Worm (Caenorhabditis elegans) whole organism, young adult: ENCODE data around the gene inx-8.
A peak's percentile ranks its signal among the peaks of the same experiment; 100 is the strongest.

Source experiments
- B0336.3 ChIP-seq: fragments of 200-800 bp; sonication (Bioruptor generic); IDR thresholded peaks from 2 replicates; pipeline ENCODE4 v1.3.6; 2022; ENCODE audit warnings: missing genetic modification characterization, missing compliant biosample characterization
- C06A6.2 ChIP-seq: fragments of 200-800 bp; sonication (Bioruptor generic); conservative IDR thresholded peaks from 2 replicates; pipeline ENCODE4 v1.3.6; 2022; ENCODE audit warnings: missing genetic modification characterization, missing compliant biosample characterization
- D2030.7 ChIP-seq: fragments of 200-800 bp; sonication (Bioruptor generic); IDR thresholded peaks from 2 replicates; pipeline ENCODE4 v1.3.6; 2022; ENCODE audit warnings: missing genetic modification reagents, missing genetic modification characterization, missing compliant biosample characterization
- F33H1.4 ChIP-seq: fragments of 200-800 bp; sonication (Bioruptor generic); IDR thresholded peaks from 2 replicates; pipeline ENCODE4 v1.3.6; 2022; ENCODE audit warnings: missing genetic modification reagents, missing genetic modification characterization, missing compliant biosample characterization
- F57A8.1 ChIP-seq: fragments of 200-800 bp; sonication (Bioruptor generic); optimal IDR thresholded peaks from 2 replicates; lab custom pipeline; 2018; ENCODE audit warnings: mild to moderate bottlenecking, missing genetic modification characterization, moderate library complexity, missing compliant biosample characterization
- T07F8.4 ChIP-seq: sonication (generic microtip); optimal IDR thresholded peaks from 2 replicates; lab custom pipeline; 2016; ENCODE audit warnings: mild to moderate bottlenecking, missing genetic modification characterization, moderate library complexity, missing compliant biosample characterization
- aptf-2 ChIP-seq: fragments of 200-800 bp; sonication (Bioruptor generic); conservative IDR thresholded peaks from 2 replicates; pipeline ENCODE4 v1.3.6; 2022; ENCODE audit warnings: missing genetic modification reagents, missing genetic modification characterization, missing compliant biosample characterization
- athp-1 ChIP-seq: sonication (generic microtip); optimal IDR thresholded peaks from 2 replicates; lab custom pipeline; 2017; ENCODE audit warnings: mild to moderate bottlenecking, missing genetic modification characterization, missing compliant biosample characterization
- bed-2 ChIP-seq: fragments of 200-800 bp; sonication (Bioruptor generic); IDR thresholded peaks from 2 replicates; pipeline ENCODE4 v1.3.6; 2022; ENCODE audit warnings: missing genetic modification reagents, missing genetic modification characterization, missing compliant biosample characterization
- ccch-3 ChIP-seq: fragments of 200-800 bp; sonication (Bioruptor generic); optimal IDR thresholded peaks from 2 replicates; lab custom pipeline; 2018; ENCODE audit warnings: mild to moderate bottlenecking, missing genetic modification characterization, missing compliant biosample characterization
- ceh-27 ChIP-seq: fragments of 200-800 bp; sonication (Bioruptor generic); optimal IDR thresholded peaks from 2 replicates; lab custom pipeline; 2018; ENCODE audit warnings: mild to moderate bottlenecking, missing genetic modification characterization, moderate library complexity, missing compliant biosample characterization
- ceh-91 ChIP-seq: fragments of 200-800 bp; sonication (Bioruptor generic); IDR thresholded peaks from 2 replicates; pipeline ENCODE4 v1.3.6; 2022; ENCODE audit warnings: missing genetic modification reagents, missing genetic modification characterization, missing compliant biosample characterization
- die-1 ChIP-seq: sonication (generic microtip); optimal IDR thresholded peaks from 2 replicates; lab custom pipeline; 2016; ENCODE audit warnings: missing genotype, mild to moderate bottlenecking, missing genetic modification characterization, missing compliant biosample characterization
- efl-1 ChIP-seq: fragments of 150-350 bp; optimal IDR thresholded peaks from 2 replicates; lab custom pipeline; 2014; ENCODE audit warnings: missing biosample characterization, missing genetic modification reagents, missing genetic modification characterization
- gei-17 ChIP-seq: fragments of 200-800 bp; sonication (Bioruptor generic); optimal IDR thresholded peaks from 2 replicates; lab custom pipeline; 2018; ENCODE audit warnings: mild to moderate bottlenecking, missing genetic modification characterization, missing compliant biosample characterization
- hlh-26 ChIP-seq: fragments of 200-800 bp; sonication (Bioruptor generic); conservative IDR thresholded peaks from 2 replicates; pipeline ENCODE4 v1.3.6; 2022; ENCODE audit warnings: missing genetic modification reagents, missing genetic modification characterization, missing compliant biosample characterization
- let-607 ChIP-seq, 2 experiments: fragments of 200-800 bp in 1 of 2; sonication (Bioruptor generic) in 1 of 2; sonication (generic microtip) in 1 of 2; optimal IDR thresholded peaks; 2 replicates each; lab custom pipeline; 2016 to 2018; ENCODE audit warnings: mild to moderate bottlenecking in 2 of 2, missing compliant biosample characterization in 2 of 2, missing genetic modification characterization in 2 of 2, moderate library complexity in 2 of 2, missing genotype in 1 of 2
- lin-54 ChIP-seq: fragments of 200-800 bp; sonication (Bioruptor generic); optimal IDR thresholded peaks from 2 replicates; lab custom pipeline; 2018; ENCODE audit warnings: mild to moderate bottlenecking, missing genetic modification characterization, missing compliant biosample characterization
- lsl-1 ChIP-seq: fragments of 200-800 bp; sonication (Bioruptor generic); optimal IDR thresholded peaks from 2 replicates; lab custom pipeline; 2018; ENCODE audit warnings: mild to moderate bottlenecking, missing genetic modification characterization, moderate library complexity, missing compliant biosample characterization
- madf-10 ChIP-seq: sonication (generic microtip); optimal IDR thresholded peaks from 2 replicates; lab custom pipeline; 2016; ENCODE audit warnings: mild to moderate bottlenecking, missing genetic modification characterization, missing compliant biosample characterization
- madf-6 ChIP-seq: fragments of 200-800 bp; sonication (Bioruptor generic); IDR thresholded peaks from 2 replicates; pipeline ENCODE4 v1.3.6; 2022; ENCODE audit warnings: missing genetic modification reagents, missing genetic modification characterization, missing compliant biosample characterization
- madf-8 ChIP-seq: fragments of 200-800 bp; sonication (Bioruptor generic); conservative IDR thresholded peaks from 2 replicates; pipeline ENCODE4 v1.3.6; 2022; ENCODE audit warnings: missing genetic modification reagents, missing genetic modification characterization, missing compliant biosample characterization
- mel-28 ChIP-seq: sonication (generic microtip); optimal IDR thresholded peaks from 2 replicates; lab custom pipeline; 2016; ENCODE audit warnings: borderline replicate concordance, mild to moderate bottlenecking, missing genetic modification characterization, missing compliant biosample characterization
- nfya-2 ChIP-seq: fragments of 200-800 bp; sonication (Bioruptor generic); IDR thresholded peaks from 2 replicates; pipeline ENCODE4 v1.3.6; 2022; ENCODE audit warnings: missing genetic modification reagents, missing genetic modification characterization, missing compliant biosample characterization
- pbrm-1 ChIP-seq: fragments of 200-800 bp; sonication (Bioruptor generic); IDR thresholded peaks from 2 replicates; pipeline ENCODE4 v1.3.6; 2022; ENCODE audit warnings: missing genetic modification reagents, missing genetic modification characterization, missing compliant biosample characterization
- rcor-1 ChIP-seq: fragments of 200-800 bp; sonication (Bioruptor generic); IDR thresholded peaks from 2 replicates; pipeline ENCODE4 v1.3.6; 2022; ENCODE audit warnings: missing genetic modification reagents, missing genetic modification characterization, missing compliant biosample characterization
- repo-1 ChIP-seq: sonication (generic microtip); optimal IDR thresholded peaks from 2 replicates; lab custom pipeline; 2017; ENCODE audit warnings: mild to moderate bottlenecking, missing genetic modification characterization, missing compliant biosample characterization
- rpc-1 ChIP-seq, 2 experiments: fragments of 150-350 bp in 1 of 2; sonication (generic microtip) in 1 of 2; optimal IDR thresholded peaks; 2 replicates each; lab custom pipeline; 2014 to 2018; ENCODE audit warnings: missing biosample characterization in 1 of 2, missing genetic modification characterization in 1 of 2, missing genetic modification reagents in 1 of 2, missing genotype in 1 of 2
- snpc-1.3 ChIP-seq: sonication (generic microtip); optimal IDR thresholded peaks from 2 replicates; lab custom pipeline; 2017; ENCODE audit warnings: missing genetic modification characterization, mild to moderate bottlenecking, missing compliant biosample characterization, antibody characterized with exemption, moderate library complexity, missing genotype, missing genetic modification reagents; ENCODE audit not compliant: insufficient read depth
- snpc-4 ChIP-seq, 5 experiments: fragments of 150-350 bp in 1 of 5; sonication (generic microtip) in 4 of 5; optimal IDR thresholded peaks; 2 replicates each; lab custom pipeline; 2014 to 2018; ENCODE audit warnings: missing genetic modification characterization in 5 of 5, missing biosample characterization in 3 of 5, antibody characterized with exemption in 2 of 5, mild to moderate bottlenecking in 2 of 5, missing compliant biosample characterization in 2 of 5, missing genotype in 2 of 5, moderate library complexity in 2 of 5, missing genetic modification reagents in 1 of 5
- xnd-1 ChIP-seq: sonication (generic microtip); optimal IDR thresholded peaks from 2 replicates; lab custom pipeline; 2016; ENCODE audit warnings: missing genotype, missing genetic modification reagents, missing genetic modification characterization, missing compliant biosample characterization
- ztf-22 ChIP-seq: fragments of 200-800 bp; sonication (Bioruptor generic); optimal IDR thresholded peaks from 2 replicates; lab custom pipeline; 2018; ENCODE audit warnings: mild to moderate bottlenecking, missing genetic modification characterization, moderate library complexity, missing compliant biosample characterization
- ztf-25 ChIP-seq: fragments of 200-800 bp; sonication (Bioruptor generic); IDR thresholded peaks from 2 replicates; pipeline ENCODE4 v1.3.6; 2022; ENCODE audit warnings: missing genetic modification reagents, missing genetic modification characterization, missing compliant biosample characterization
- ztf-3 ChIP-seq: fragments of 200-800 bp; sonication (Bioruptor generic); optimal IDR thresholded peaks from 2 replicates; lab custom pipeline; 2018; ENCODE audit warnings: mild to moderate bottlenecking, missing genetic modification characterization, missing compliant biosample characterization

inx-8 gene

DNA sequence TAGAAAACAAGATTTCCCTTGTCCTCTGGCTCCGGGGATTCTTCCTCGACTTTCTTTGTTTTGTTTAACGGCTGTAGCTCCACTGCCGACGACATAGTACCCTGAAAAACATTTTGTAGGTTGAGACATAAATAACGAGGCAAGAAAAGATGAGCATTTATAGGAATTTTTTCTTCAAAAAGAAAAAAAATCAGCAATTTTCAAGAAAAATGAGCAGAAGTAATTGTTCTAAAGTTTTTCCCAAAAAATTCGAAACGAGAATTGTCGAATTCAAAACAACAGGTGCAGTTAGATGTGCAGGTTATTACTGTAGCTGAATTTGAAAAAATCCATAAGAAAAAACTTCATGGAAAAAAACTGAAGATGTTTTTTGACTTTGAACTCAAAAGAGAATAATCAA lies 18.3 kb upstream of the inx-8 start, which contains the start of gene ent-1:
Gene ent-1 (minus strand): TSS at position 101 of the 400 bp plus-strand sequence.
- TF ChIP-seq rpc-1 (optimal IDR thresholded peaks at IDR 0.05; lab: Kevin White, UChicago): no peak
- no peak for TF ChIP-seq rpc-1 (tag; optimal IDR thresholded peaks at IDR 0.05; lab: Kevin White, UChicago)
- TF ChIP-seq T07F8.4 (tag; lab: Kevin White, UChicago): no peak
- no peak for TF ChIP-seq hlh-26 (GFP tag; lab: Robert Waterston, UW)
- no peak for TF ChIP-seq aptf-2
- no peak for TF ChIP-seq ztf-3 (GFP tag; lab: Kevin White, UChicago)
- TF ChIP-seq nfya-2 (GFP tag; lab: Robert Waterston, UW): no peak
- TF ChIP-seq B0336.3 (GFP tag; lab: Robert Waterston, UW): no peak
- no peak for TF ChIP-seq lin-54
- TF ChIP-seq D2030.7 (GFP tag; lab: Robert Waterston, UW): no peak
- no peak for TF ChIP-seq athp-1 (tag; lab: Kevin White, UChicago)
- no peak for TF ChIP-seq gei-17
- no peak for TF ChIP-seq ztf-25 (GFP tag; lab: Robert Waterston, UW)

DNA sequence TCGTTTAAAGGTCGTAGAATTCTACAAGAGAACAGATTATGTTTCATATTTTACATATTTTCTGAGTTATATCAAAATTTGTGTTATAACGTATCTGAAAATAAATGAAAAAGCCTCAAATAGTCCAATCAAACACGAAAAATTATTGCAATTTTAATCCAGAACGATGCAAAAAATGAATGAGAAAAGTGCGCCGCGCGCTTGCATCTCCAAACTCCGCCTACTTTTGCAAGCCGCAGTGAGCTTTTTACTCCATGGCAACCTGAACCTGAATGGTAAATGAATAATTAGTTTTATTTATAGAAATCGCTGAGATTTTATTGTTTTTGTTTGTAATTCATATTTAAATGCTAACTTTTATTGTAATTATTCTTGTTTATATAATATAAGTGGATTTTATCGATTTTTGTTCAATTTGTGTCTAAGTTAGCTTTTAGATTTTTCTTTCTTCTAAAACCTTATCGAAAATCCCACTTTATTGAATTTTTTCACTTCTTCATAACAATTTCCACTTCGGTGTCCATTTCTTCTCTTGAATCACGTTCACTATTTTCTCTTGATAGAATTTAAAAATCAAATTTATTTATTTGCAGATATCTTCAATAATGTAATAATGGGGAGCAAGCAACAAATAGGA lies 17.4 kb upstream of the inx-8 start, which contains the start of gene ZK809.5:
Gene ZK809.5 (plus strand): TSS at position 587 of the 637 bp plus-strand sequence.
- TF ChIP-seq rcor-1: no peak

ce11 chrIV:11659794-11660312 lies 13.8 kb upstream of the inx-8 start, which contains the start of gene ZK792.1:
Gene ZK792.1, plus strand, starts transcription at chrIV:11659844.
- TF ChIP-seq xnd-1 (peak; percentile 46), F33H1.4 (GFP tag; lab: Robert Waterston, UW) (peak; percentile 69), lsl-1 (peak; percentile 76), madf-6 (GFP tag; lab: Robert Waterston, UW) (peak; percentile 79), gei-17 (no peak), F57A8.1 (GFP tag; lab: Kevin White, UChicago) (no peak), ceh-91 (GFP tag; lab: Robert Waterston, UW) (peak; percentile 76), efl-1 (peak; percentile 62), madf-8 (GFP tag; lab: Robert Waterston, UW) (peak; percentile 59)

DNA sequence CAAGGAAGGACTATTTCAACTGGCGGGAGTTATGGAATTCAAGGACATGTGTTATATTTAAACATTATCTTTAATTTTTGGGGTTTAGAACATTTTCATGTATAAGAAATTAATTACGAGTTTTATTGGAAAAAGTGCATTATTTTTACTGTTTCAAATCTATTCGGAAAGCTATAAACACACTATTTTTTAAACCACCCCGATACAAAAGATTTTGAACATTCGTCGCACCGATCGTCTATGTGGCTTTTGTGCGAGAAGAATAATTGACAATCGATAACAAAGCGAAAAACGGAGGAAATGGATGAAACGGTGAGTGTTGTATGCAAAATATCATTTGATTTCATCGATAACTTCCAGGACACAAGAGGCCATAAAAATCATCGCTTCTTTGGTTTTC lies 8.6 kb upstream of the inx-8 start, which contains the start of gene ZK809.9:
Gene ZK809.9 (plus strand): TSS at position 301 of the 400 bp plus-strand sequence.
- TF ChIP-seq bed-2 (GFP tag; lab: Robert Waterston, UW): no peak
- no peak for TF ChIP-seq repo-1

- TF ChIP-seq snpc-4 (GFP tag; optimal IDR thresholded peaks at IDR 0.05; lab: Kevin White, UChicago) (no peak), snpc-4 (tag; optimal IDR thresholded peaks at IDR 0.05; lab: Kevin White, UChicago) (no peak), efl-1 (no peak), let-607 (tag; optimal IDR thresholded peaks at IDR 0.05; lab: Kevin White, UChicago) (no peak), pbrm-1 (GFP tag; lab: Robert Waterston, UW) (no peak), ztf-22 (GFP tag; lab: Kevin White, UChicago) (no peak), snpc-1.3 (tag; lab: Kevin White, UChicago) (no peak), madf-8 (GFP tag; lab: Robert Waterston, UW) (no peak), mel-28 (tag; lab: Kevin White, UChicago) (no peak), madf-10 (tag; lab: Kevin White, UChicago) (no peak), ccch-3 (GFP tag; lab: Kevin White, UChicago) (no peak), die-1 (no peak), ceh-27 (GFP tag; lab: Kevin White, UChicago) (no peak), C06A6.2 (GFP tag; lab: Robert Waterston, UW) (no peak)
These were observed 5.6 kb upstream of the inx-8 start, which contains the start of gene atg-4.2 for ce11 chrIV:11668001-11668400. Gene atg-4.2, plus strand, starts transcription at chrIV:11668024.
